Fruit fly (Drosophila melanogaster): ENCODE measurements around the gene ninaE.

DNA sequence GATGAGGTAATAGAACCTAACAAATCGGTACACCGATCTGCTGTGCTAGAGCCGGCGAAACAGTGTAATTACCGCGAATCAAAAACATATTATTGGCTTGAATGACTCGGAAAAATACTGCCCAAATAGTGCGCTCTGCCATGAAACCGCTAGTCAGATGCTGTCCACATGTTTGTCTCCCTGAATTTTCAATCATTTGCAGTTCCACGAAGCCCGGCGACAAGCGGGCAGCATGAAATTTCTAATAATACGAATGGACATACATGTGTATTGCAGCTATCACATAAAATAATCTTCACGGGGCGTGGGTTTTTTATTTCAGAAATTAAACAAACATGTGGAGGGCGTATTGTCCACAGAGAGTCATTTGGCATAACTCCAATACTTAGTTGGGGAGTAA lies 29.1 kb downstream of the ninaE start:
- TF ChIP-seq rn (GFP tag; IDR thresholded peaks at IDR 0.05) (no peak), CG32121 (GFP tag; IDR thresholded peaks at IDR 0.05) (no peak), CG8159 (tag; optimal IDR thresholded peaks at IDR 0.05) (no peak), CG8301 (tag; optimal IDR thresholded peaks at IDR 0.05) (no peak), D1 (tag; optimal IDR thresholded peaks at IDR 0.05) (no peak), gl (tag; optimal IDR thresholded peaks at IDR 0.05) (no peak), CG34367 (tag; optimal IDR thresholded peaks at IDR 0.05) (no peak), Ets98B (GFP tag; IDR thresholded peaks at IDR 0.05) (no peak)

Measured in whole organism, pupa.